Worm (Caenorhabditis elegans) whole organism, L4 larva: ENCODE data around the gene F54E12.2.

Experiments
- F10B5.3 ChIP-seq: sonication (generic microtip); optimal IDR thresholded peaks from 2 replicates; lab custom pipeline; 2016; ENCODE audit warnings: mild to moderate bottlenecking, missing genetic modification characterization, missing compliant biosample characterization
- F26F4.8 ChIP-seq: fragments of 200-800 bp; sonication (Bioruptor generic); conservative IDR thresholded peaks from 2 replicates; pipeline ENCODE4 v1.3.6; 2022; ENCODE audit warnings: missing genetic modification characterization, missing compliant biosample characterization
- T20F7.1 ChIP-seq: fragments of 200-800 bp; sonication (Bioruptor generic); optimal IDR thresholded peaks from 2 replicates; lab custom pipeline; 2018; ENCODE audit warnings: mild to moderate bottlenecking, missing genetic modification characterization, missing compliant biosample characterization
- aha-1 ChIP-seq: fragments of 150-350 bp; peaks from one replicate; lab custom pipeline; 2014; ENCODE audit warnings: missing biosample characterization, missing genetic modification characterization
- ama-1 ChIP-seq: fragments of 150-350 bp; optimal IDR thresholded peaks from 2 replicates; lab custom pipeline; 2014; ENCODE audit warnings: inconsistent platforms, mixed read lengths
- ceh-20 ChIP-seq: fragments of 200-800 bp; sonication (Bioruptor generic); IDR thresholded peaks from 2 replicates; pipeline ENCODE4 v1.3.6; 2022; ENCODE audit warnings: missing genetic modification reagents, missing genetic modification characterization, missing compliant biosample characterization
- ceh-44 ChIP-seq: fragments of 200-800 bp; sonication (Bioruptor generic); IDR thresholded peaks from 2 replicates; pipeline ENCODE4 v1.3.6; 2022; ENCODE audit warnings: missing genetic modification reagents, missing genetic modification characterization, missing compliant biosample characterization
- ces-1 ChIP-seq: fragments of 150-350 bp; sonication (generic microtip); optimal IDR thresholded peaks from 4 replicates; lab custom pipeline; 2014; ENCODE audit warnings: missing biosample characterization, missing genetic modification reagents, missing genetic modification characterization
- dpl-1 ChIP-seq: fragments of 150-350 bp; optimal IDR thresholded peaks from 2 replicates; lab custom pipeline; 2014; ENCODE audit warnings: missing biosample characterization, missing genetic modification reagents, missing genetic modification characterization
- dve-1 ChIP-seq: sonication (generic microtip); optimal IDR thresholded peaks from 2 replicates; lab custom pipeline; 2017; ENCODE audit warnings: antibody characterized with exemption, mild to moderate bottlenecking, missing genetic modification characterization, missing compliant biosample characterization; ENCODE audit not compliant: insufficient read depth
- egl-27 ChIP-seq: sonication (generic microtip); optimal IDR thresholded peaks from 3 replicates; lab custom pipeline; 2017; ENCODE audit warnings: missing biosample characterization, missing genetic modification reagents, missing genetic modification characterization
- egl-43 ChIP-seq: fragments of 200-800 bp; sonication (Bioruptor generic); IDR thresholded peaks from 2 replicates; pipeline ENCODE4 v1.3.6; 2022; ENCODE audit warnings: missing genetic modification reagents, missing genetic modification characterization, missing compliant biosample characterization
- fkh-10 ChIP-seq: fragments of 150-350 bp; optimal IDR thresholded peaks from 2 replicates; lab custom pipeline; 2014; ENCODE audit warnings: missing biosample characterization, missing genetic modification reagents, missing genetic modification characterization
- hif-1 ChIP-seq, 2 experiments: sonication (generic microtip); optimal IDR thresholded peaks; 2 replicates each; lab custom pipeline; 2016 to 2017; ENCODE audit warnings: missing compliant biosample characterization in 2 of 2, missing genetic modification characterization in 2 of 2, missing genetic modification reagents in 2 of 2, missing genotype in 2 of 2, mild to moderate bottlenecking in 1 of 2
- hlh-30 ChIP-seq: sonication (generic microtip); optimal IDR thresholded peaks from 2 replicates; lab custom pipeline; 2017; ENCODE audit warnings: antibody characterized with exemption, mild to moderate bottlenecking, missing genetic modification characterization, missing compliant biosample characterization; ENCODE audit not compliant: insufficient read depth
- hmg-1.1 ChIP-seq: fragments of 200-800 bp; sonication (Bioruptor generic); IDR thresholded peaks from 2 replicates; pipeline ENCODE4 v1.3.6; 2022; ENCODE audit warnings: missing genetic modification reagents, missing genetic modification characterization, missing compliant biosample characterization
- lin-29 ChIP-seq: fragments of 200-800 bp; sonication (Bioruptor generic); IDR thresholded peaks from 2 replicates; pipeline ENCODE4 v1.3.6; 2022; ENCODE audit warnings: missing genetic modification reagents, missing genetic modification characterization, missing compliant biosample characterization
- lin-38 ChIP-seq: fragments of 200-800 bp; sonication (Bioruptor generic); IDR thresholded peaks from 2 replicates; pipeline ENCODE4 v1.3.6; 2022; ENCODE audit warnings: missing genetic modification reagents, missing genetic modification characterization, missing compliant biosample characterization
- lir-3 ChIP-seq: sonication (generic microtip); optimal IDR thresholded peaks from 2 replicates; lab custom pipeline; 2016; ENCODE audit warnings: mild to moderate bottlenecking, missing genetic modification characterization, missing compliant biosample characterization
- lsy-2 ChIP-seq, 2 experiments: fragments of 150-350 bp in 1 of 2; sonication (generic microtip) in 1 of 2; optimal IDR thresholded peaks; 2 replicates each; lab custom pipeline; 2014 to 2017; ENCODE audit warnings: missing biosample characterization in 2 of 2, missing genetic modification characterization in 2 of 2
- mdl-1 ChIP-seq, 2 experiments: fragments of 150-350 bp in 1 of 2; sonication (generic microtip) in 1 of 2; optimal IDR thresholded peaks; 2 replicates each; lab custom pipeline; 2014 to 2017; ENCODE audit warnings: missing biosample characterization in 2 of 2, missing genetic modification characterization in 2 of 2
- mep-1 ChIP-seq: fragments of 150-350 bp; sonication (generic microtip); optimal IDR thresholded peaks from 3 replicates; lab custom pipeline; 2014; ENCODE audit warnings: missing biosample characterization, missing genetic modification characterization
- mes-2 ChIP-seq: sonication (generic microtip); optimal IDR thresholded peaks from 2 replicates; lab custom pipeline; 2016; ENCODE audit warnings: missing genotype, mild to moderate bottlenecking, missing genetic modification characterization, missing compliant biosample characterization; ENCODE audit not compliant: poor library complexity, severe bottlenecking
- mxl-2 ChIP-seq: fragments of 200-800 bp; sonication (Bioruptor generic); conservative IDR thresholded peaks from 2 replicates; pipeline ENCODE4 v1.3.6; 2022; ENCODE audit warnings: missing genetic modification reagents, missing genetic modification characterization, missing compliant biosample characterization
- mxl-3 ChIP-seq: fragments of 200-800 bp; sonication (Bioruptor generic); optimal IDR thresholded peaks from 2 replicates; lab custom pipeline; 2018; ENCODE audit warnings: mild to moderate bottlenecking, missing genetic modification characterization, missing compliant biosample characterization
- nhr-6 ChIP-seq: fragments of 150-350 bp; optimal IDR thresholded peaks from 2 replicates; lab custom pipeline; 2014; ENCODE audit warnings: missing biosample characterization, missing genetic modification characterization
- pha-4 ChIP-seq, 2 experiments: fragments of 150-350 bp in 1 of 2; fragments of 200-800 bp in 1 of 2; sonication (Bioruptor generic) in 1 of 2; IDR thresholded peaks in 1 of 2; optimal IDR thresholded peaks in 1 of 2; 2 replicates each; pipeline versions ENCODE4 v1.3.6 to Lab custom; 2014 to 2022; ENCODE audit warnings: missing genetic modification characterization in 2 of 2, missing genetic modification reagents in 2 of 2, missing biosample characterization in 1 of 2, missing compliant biosample characterization in 1 of 2
- rbr-2 ChIP-seq: sonication (generic microtip); optimal IDR thresholded peaks from 2 replicates; lab custom pipeline; 2016; ENCODE audit warnings: missing genotype, missing genetic modification characterization, missing compliant biosample characterization
- set-16 ChIP-seq: fragments of 200-800 bp; sonication (Bioruptor generic); IDR thresholded peaks from 2 replicates; pipeline ENCODE4 v1.3.6; 2022; ENCODE audit warnings: missing genetic modification reagents, missing genetic modification characterization, missing compliant biosample characterization
- tra-1 ChIP-seq: fragments of 200-800 bp; sonication (Bioruptor generic); IDR thresholded peaks from 2 replicates; pipeline ENCODE4 v1.3.6; 2022; ENCODE audit warnings: missing genetic modification reagents, missing genetic modification characterization, missing compliant biosample characterization
- unc-62 ChIP-seq, 3 experiments: fragments of 150-350 bp in 1 of 3; sonication (generic microtip); optimal IDR thresholded peaks in 2 of 3; peaks in 1 of 3; 1 replicate in 1 of 3; 2 replicates in 2 of 3; lab custom pipeline; 2014 to 2017; ENCODE audit warnings: missing biosample characterization in 3 of 3, missing genetic modification characterization in 3 of 3, missing genetic modification reagents in 3 of 3, missing genotype in 1 of 3
- zag-1 ChIP-seq: fragments of 150-350 bp; optimal IDR thresholded peaks from 2 replicates; lab custom pipeline; 2014; ENCODE audit warnings: missing biosample characterization, missing genetic modification characterization
- zfp-3 ChIP-seq: fragments of 200-800 bp; sonication (Bioruptor generic); conservative IDR thresholded peaks from 2 replicates; pipeline ENCODE4 v1.3.6; 2022; ENCODE audit warnings: missing genetic modification reagents, missing genetic modification characterization, missing compliant biosample characterization
- zip-11 ChIP-seq: fragments of 200-800 bp; sonication (Bioruptor generic); IDR thresholded peaks from 2 replicates; pipeline ENCODE4 v1.3.6; 2022; ENCODE audit warnings: missing genetic modification characterization, missing compliant biosample characterization
- ztf-11 ChIP-seq: fragments of 150-350 bp; optimal IDR thresholded peaks from 2 replicates; lab custom pipeline; 2014; ENCODE audit warnings: missing biosample characterization, missing genetic modification characterization

The F54E12.2 gene

DNA sequence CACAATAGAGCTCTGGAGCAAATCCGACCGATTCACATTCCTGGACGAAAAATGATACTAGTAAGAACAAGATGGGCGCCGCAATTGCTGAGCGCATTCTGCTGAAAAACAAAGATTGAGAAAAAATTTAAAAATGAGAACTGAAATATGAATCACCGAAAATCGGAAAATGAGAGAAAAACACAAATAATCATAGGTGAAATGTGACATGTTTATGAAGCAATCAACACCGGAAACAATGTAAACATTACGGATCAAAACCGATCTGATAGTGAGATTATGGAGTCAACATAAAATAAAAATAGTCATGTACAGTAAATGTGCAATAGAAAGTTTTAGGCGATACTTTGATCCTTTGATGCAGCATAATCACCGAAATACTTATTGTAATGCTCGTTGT lies 23.1 kb downstream of the F54E12.2 start, which contains the start of gene dnj-2:
dnj-2 (minus strand) TSS at position 101 of the 400 bp plus-strand sequence.
- TF ChIP-seq lin-38 (GFP tag; lab: Robert Waterston, UW) (no peak), ceh-20 (GFP tag; lab: Robert Waterston, UW) (no peak), lir-3 (tag; lab: Kevin White, UChicago) (no peak), tra-1 (GFP tag; lab: Robert Waterston, UW) (no peak), set-16 (no peak), zag-1 (tag; lab: Kevin White, UChicago) (no peak), lin-29 (GFP tag; lab: Robert Waterston, UW) (no peak), ztf-11 (tag; lab: Kevin White, UChicago) (no peak), zfp-3 (no peak)

DNA sequence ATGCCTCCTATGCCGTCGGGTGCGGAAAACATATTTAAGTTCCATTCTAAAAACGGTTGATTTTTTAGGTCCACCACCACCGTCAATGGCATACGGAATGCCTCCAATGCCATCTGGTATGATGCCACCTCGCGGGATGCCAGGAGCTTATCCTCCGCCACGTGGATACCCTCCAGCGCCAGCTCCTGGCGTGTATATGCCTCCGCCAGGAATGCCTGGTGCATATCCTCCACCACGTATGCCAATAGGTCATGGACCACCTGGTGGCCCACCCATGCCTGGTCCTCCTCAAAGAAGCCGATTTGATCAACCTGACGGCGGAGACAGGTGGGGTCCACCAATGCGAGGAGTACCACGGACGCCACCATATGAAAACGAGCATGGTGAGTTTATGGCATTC lies 25.5 kb downstream of the F54E12.2 start:
- TF ChIP-seq dpl-1 (GFP tag; lab: Kevin White, UChicago) (no peak), nhr-6 (tag; lab: Kevin White, UChicago) (no peak), dve-1 (tag; lab: Kevin White, UChicago) (no peak), ceh-44 (no peak), F26F4.8 (GFP tag; lab: Robert Waterston, UW) (0 out of 2 replicates have a peak, but pooled peaks have one; percentile 45), set-16 (peak; percentile 72), ama-1 (no peak), egl-43 (GFP tag; lab: Robert Waterston, UW) (peak; percentile 29; the same call in 1 of the 2 replicates)

DNA sequence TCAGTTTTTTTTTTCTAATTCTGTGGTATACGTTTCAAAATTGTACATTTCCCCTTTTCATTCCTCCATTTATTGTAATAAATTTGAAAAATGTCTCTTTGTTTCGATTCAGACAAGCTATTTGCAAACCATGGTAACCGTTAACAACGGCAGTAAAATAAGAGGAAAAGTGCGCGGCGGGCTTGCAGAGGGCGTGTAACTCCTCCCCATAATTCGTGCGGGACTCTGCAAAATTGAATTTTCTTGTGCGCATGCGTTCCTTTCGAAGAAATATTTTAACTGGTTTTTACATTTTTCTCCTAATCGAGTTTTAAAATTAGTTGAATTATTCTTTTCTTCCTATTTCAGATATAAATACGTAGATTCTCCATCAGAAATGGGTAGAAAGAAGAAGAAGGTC lies 26.4 kb downstream of the F54E12.2 start, which contains the start of gene znf-207:
znf-207 (plus strand) TSS at position 349 of the 400 bp plus-strand sequence.
- TF ChIP-seq fkh-10 (peak; percentile 23), pha-4 (GFP tag; IDR thresholded peaks at IDR 0.05; lab: Robert Waterston, UW) (no peak), pha-4 (tag; optimal IDR thresholded peaks at IDR 0.05; lab: Kevin White, UChicago) (peak; percentile 46), lsy-2 (tag; optimal IDR thresholded peaks at IDR 0.05; lab: Kevin White, UChicago) (peak in 1 of 2 experiments; percentile 67), set-16 (no peak), nhr-6 (tag; lab: Kevin White, UChicago) (no peak), hmg-1.1 (GFP tag; lab: Robert Waterston, UW) (peak; percentile 38; the same call in 1 of the 2 replicates), mdl-1 (tag; optimal IDR thresholded peaks at IDR 0.05; lab: Kevin White, UChicago) (peak in 1 of 2 experiments; percentile 39), rbr-2 (tag; lab: Kevin White, UChicago) (peak; percentile 13), mes-2 (tag; lab: Kevin White, UChicago) (peak; percentile 81), mxl-3 (GFP tag; lab: Kevin White, UChicago) (peak; percentile 27), lin-38 (GFP tag; lab: Robert Waterston, UW) (peak; percentile 53), dve-1 (tag; lab: Kevin White, UChicago) (peak; percentile 1), mxl-2 (GFP tag; lab: Robert Waterston, UW) (no peak), ceh-20 (GFP tag; lab: Robert Waterston, UW) (no peak), egl-27 (tag; lab: Kevin White, UChicago) (no peak), ces-1 (peak; percentile 80), mep-1 (tag; lab: Kevin White, UChicago) (peak; percentile 62), zfp-3 (no peak), dpl-1 (GFP tag; lab: Kevin White, UChicago) (peak; percentile 19), hlh-30 (tag; lab: Kevin White, UChicago) (peak; percentile 23), T20F7.1 (peak; percentile 11), hif-1 (tag; optimal IDR thresholded peaks at IDR 0.05; lab: Kevin White, UChicago) (peak in 1 of 2 experiments; percentile 40)

DNA sequence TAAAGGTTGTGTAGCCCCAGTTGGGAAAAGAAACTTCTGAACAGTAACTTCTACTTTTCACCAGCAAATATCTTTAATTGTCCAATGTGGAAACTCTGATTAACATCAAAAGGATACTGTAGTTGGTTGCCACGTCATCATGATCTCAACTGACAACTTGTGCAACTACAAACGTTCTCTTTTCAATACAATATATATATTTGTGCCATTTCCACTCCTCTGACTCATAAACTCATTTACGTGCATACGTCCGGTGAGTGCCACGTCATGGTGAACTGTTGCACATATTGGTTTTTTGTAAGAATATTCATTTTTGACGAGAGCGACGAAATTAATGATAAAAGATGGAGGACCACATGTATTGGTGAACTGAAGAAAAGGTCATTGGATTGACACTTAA lies 29.2 kb downstream of the F54E12.2 start:
- TF ChIP-seq F10B5.3 (tag; lab: Kevin White, UChicago) (peak; percentile 10), aha-1 (tag; lab: Kevin White, UChicago) (peak; percentile 16), nhr-6 (tag; lab: Kevin White, UChicago) (peak; percentile 72), mes-2 (tag; lab: Kevin White, UChicago) (peak; percentile 54), unc-62 (GFP tag; optimal IDR thresholded peaks at IDR 0.05 in 1 of 2; lab: Kevin White, UChicago) (peak in 1 of 2 experiments; percentile 4), unc-62 (tag; optimal IDR thresholded peaks at IDR 0.05; lab: Kevin White, UChicago) (no peak), zip-11 (no peak), mxl-2 (GFP tag; lab: Robert Waterston, UW) (no peak), lsy-2 (tag; optimal IDR thresholded peaks at IDR 0.05; lab: Kevin White, UChicago) (peak in 1 of 2 experiments; percentile 51)
